Fruit fly (Drosophila melanogaster) whole organism, embryonic: Measurements from ENCODE around the gene CG42445.

Experiments
- Abd-B ChIP-seq: fragments of 200-800 bp; sonication (Bioruptor generic); optimal IDR thresholded peaks from 2 replicates; lab custom pipeline; 2018; ENCODE audit warnings: missing biosample characterization, mild to moderate bottlenecking, missing genetic modification characterization, moderate library complexity
- CG10366 ChIP-seq: fragments of 200-800 bp; sonication (Bioruptor generic); IDR thresholded peaks from 2 replicates; pipeline ENCODE4 v1.3.6; 2022; ENCODE audit warnings: missing biosample characterization, missing genetic modification characterization
- CG12104 ChIP-seq: fragments of 200-800 bp; sonication (Bioruptor generic); optimal IDR thresholded peaks from 3 replicates; lab custom pipeline; 2016; ENCODE audit warnings: missing biosample characterization, missing genetic modification characterization
- CG13424 ChIP-seq: fragments of 200-800 bp; sonication (Bioruptor generic); optimal IDR thresholded peaks from 2 replicates; lab custom pipeline; 2019; ENCODE audit warnings: missing biosample characterization, mild to moderate bottlenecking, missing genetic modification characterization, moderate library complexity
- CG13624 ChIP-seq: fragments of 200-800 bp; sonication (Bioruptor generic); optimal IDR thresholded peaks from 2 replicates; lab custom pipeline; 2016; ENCODE audit warnings: missing biosample characterization, missing genetic modification characterization
- CG15514 ChIP-seq: fragments of 200-800 bp; sonication (Bioruptor generic); optimal IDR thresholded peaks from 3 replicates; lab custom pipeline; 2017; ENCODE audit warnings: missing biosample characterization, missing genetic modification characterization, mild to moderate bottlenecking, moderate library complexity, missing genetic modification reagents
- CG2678 ChIP-seq: fragments of 200-800 bp; sonication (Bioruptor generic); optimal IDR thresholded peaks from 3 replicates; lab custom pipeline; 2019; ENCODE audit warnings: missing biosample characterization, mild to moderate bottlenecking, missing genetic modification characterization, moderate library complexity
- CG34224 ChIP-seq: fragments of 200-800 bp; sonication (Bioruptor generic); IDR thresholded peaks from 3 replicates; pipeline ENCODE4 v1.3.6; 2022; ENCODE audit warnings: missing biosample characterization, missing genetic modification characterization; ENCODE audit not compliant: partially characterized antibody
- CG4360 ChIP-seq: fragments of 200-800 bp; sonication (Bioruptor generic); IDR thresholded peaks from 2 replicates; pipeline ENCODE4 v1.3.6; 2022; ENCODE audit warnings: missing biosample characterization, missing genetic modification characterization
- CG4424 ChIP-seq: fragments of 200-800 bp; sonication (Bioruptor generic); optimal IDR thresholded peaks from 3 replicates; lab custom pipeline; 2016; ENCODE audit warnings: missing biosample characterization, missing genetic modification characterization
- CG4707 ChIP-seq: fragments of 200-800 bp; sonication (Bioruptor generic); optimal IDR thresholded peaks from 2 replicates; lab custom pipeline; 2018; ENCODE audit warnings: missing biosample characterization, mild to moderate bottlenecking, missing genetic modification characterization, moderate library complexity
- CG6765 ChIP-seq: fragments of 200-800 bp; sonication (Bioruptor generic); optimal IDR thresholded peaks from 3 replicates; lab custom pipeline; 2017; ENCODE audit warnings: missing biosample characterization, mild to moderate bottlenecking, missing genetic modification characterization
- CG8388 ChIP-seq: fragments of 200-800 bp; sonication (Bioruptor generic); optimal IDR thresholded peaks from 2 replicates; lab custom pipeline; 2019; ENCODE audit warnings: missing biosample characterization, mild to moderate bottlenecking, missing genetic modification characterization, moderate library complexity
- CrebB ChIP-seq: fragments of 200-800 bp; sonication (Bioruptor generic); optimal IDR thresholded peaks from 3 replicates; lab custom pipeline; 2018; ENCODE audit warnings: missing biosample characterization, mild to moderate bottlenecking, missing genetic modification characterization
- Dip2 ChIP-seq: fragments of 200-800 bp; sonication (Bioruptor generic); IDR thresholded peaks from 2 replicates; pipeline ENCODE4 v1.3.6; 2022; ENCODE audit warnings: missing biosample characterization, missing genetic modification characterization
- Dp ChIP-seq: fragments of 200-800 bp; sonication (Bioruptor generic); optimal IDR thresholded peaks from 2 replicates; lab custom pipeline; 2018; ENCODE audit warnings: missing biosample characterization, mild to moderate bottlenecking, missing genetic modification characterization, moderate library complexity
- Hr39 ChIP-seq: fragments of >200 bp; optimal IDR thresholded peaks from 2 replicates; lab custom pipeline; 2017
- Hr51 ChIP-seq, 2 experiments: fragments of 200-800 bp; sonication (Bioruptor generic); optimal IDR thresholded peaks; 2 replicates in 1 of 2; 3 replicates in 1 of 2; lab custom pipeline; 2016 to 2018; ENCODE audit warnings: missing biosample characterization in 2 of 2, missing genetic modification characterization in 2 of 2, mild to moderate bottlenecking in 1 of 2, moderate library complexity in 1 of 2
- Lhr ChIP-seq: fragments of 200-800 bp; sonication (Bioruptor generic); optimal IDR thresholded peaks from 3 replicates; lab custom pipeline; 2017; ENCODE audit warnings: mild to moderate bottlenecking, missing biosample characterization, missing genetic modification reagents, missing genetic modification characterization
- Neu2 ChIP-seq: fragments of 200-800 bp; sonication (Bioruptor generic); optimal IDR thresholded peaks from 3 replicates; lab custom pipeline; 2016; ENCODE audit warnings: missing biosample characterization, missing genetic modification characterization, borderline replicate concordance
- Nf-YA ChIP-seq: fragments of 200-800 bp; sonication (Bioruptor generic); IDR thresholded peaks from 2 replicates; pipeline ENCODE4 v1.3.6; 2022; ENCODE audit warnings: missing biosample characterization, missing genetic modification characterization
- Six4 ChIP-seq: fragments of 200-800 bp; sonication (Bioruptor generic); optimal IDR thresholded peaks from 2 replicates; lab custom pipeline; 2016; ENCODE audit warnings: missing biosample characterization, missing genetic modification characterization
- Tbp ChIP-seq: fragments of >200 bp; optimal IDR thresholded peaks from 2 replicates; lab custom pipeline; 2018; ENCODE audit warnings: missing biosample characterization, missing genetic modification characterization
- Trl ChIP-seq, 3 experiments: fragments of >200 bp in 2 of 3; fragments of 200-800 bp in 1 of 3; sonication (Bioruptor generic) in 1 of 3; optimal IDR thresholded peaks; 2 replicates in 1 of 3; 3 replicates in 2 of 3; lab custom pipeline; 2016 to 2017; ENCODE audit warnings: missing biosample characterization in 1 of 3, missing genetic modification characterization in 1 of 3
- Xrp1 ChIP-seq: fragments of 200-800 bp; sonication (Bioruptor generic); IDR thresholded peaks from 2 replicates; pipeline ENCODE4 v1.3.6; 2022; ENCODE audit warnings: missing biosample characterization, missing genetic modification characterization
- ap ChIP-seq: fragments of 200-800 bp; sonication (Bioruptor generic); IDR thresholded peaks from 2 replicates; pipeline ENCODE4 v1.3.6; 2022; ENCODE audit warnings: missing biosample characterization, missing genetic modification characterization
- bigmax ChIP-seq: fragments of 200-800 bp; sonication (Bioruptor generic); optimal IDR thresholded peaks from 2 replicates; lab custom pipeline; 2018; ENCODE audit warnings: missing biosample characterization, mild to moderate bottlenecking, missing genetic modification characterization
- bowl ChIP-seq: fragments of 200-800 bp; sonication (Bioruptor generic); IDR thresholded peaks from 2 replicates; pipeline ENCODE4 v1.3.6; 2022; ENCODE audit warnings: missing biosample characterization, missing genetic modification characterization
- cwo ChIP-seq: fragments of 200-800 bp; sonication (Bioruptor generic); optimal IDR thresholded peaks from 3 replicates; lab custom pipeline; 2017; ENCODE audit warnings: missing biosample characterization, missing genetic modification characterization, mild to moderate bottlenecking, moderate library complexity, missing genetic modification reagents
- dmrt99B ChIP-seq: fragments of 200-800 bp; sonication (Bioruptor generic); optimal IDR thresholded peaks from 2 replicates; lab custom pipeline; 2018; ENCODE audit warnings: missing biosample characterization, mild to moderate bottlenecking, missing genetic modification characterization, moderate library complexity
- hbn ChIP-seq: fragments of 200-800 bp; sonication (Bioruptor generic); IDR thresholded peaks from 2 replicates; pipeline ENCODE4 v1.3.6; 2022; ENCODE audit warnings: missing biosample characterization, missing genetic modification characterization; ENCODE audit not compliant: partially characterized antibody
- hkb ChIP-seq, 2 experiments: fragments of 200-800 bp in 1 of 2; fragments of >200 bp in 1 of 2; sonication (Bioruptor generic) in 1 of 2; IDR thresholded peaks in 1 of 2; optimal IDR thresholded peaks in 1 of 2; 2 replicates each; pipeline versions ENCODE4 v1.3.6 to Lab custom; 2017 to 2022; ENCODE audit warnings: missing biosample characterization in 1 of 2, missing genetic modification characterization in 1 of 2
- lola ChIP-seq, 3 experiments: fragments of >200 bp in 2 of 3; fragments of 200-800 bp in 1 of 3; sonication (Bioruptor generic) in 1 of 3; optimal IDR thresholded peaks; 2 replicates each; lab custom pipeline; 2017 to 2019; ENCODE audit warnings: missing biosample characterization in 3 of 3, missing genetic modification characterization in 3 of 3, mild to moderate bottlenecking in 1 of 3, moderate library complexity in 1 of 3
- mam ChIP-seq: fragments of 200-800 bp; sonication (Bioruptor generic); optimal IDR thresholded peaks from 3 replicates; lab custom pipeline; 2016; ENCODE audit warnings: missing biosample characterization, missing genetic modification characterization
- mld ChIP-seq: fragments of 200-800 bp; sonication (Bioruptor generic); IDR thresholded peaks from 3 replicates; pipeline ENCODE4 v1.3.6; 2022; ENCODE audit warnings: missing biosample characterization, missing genetic modification characterization; ENCODE audit not compliant: partially characterized antibody
- onecut ChIP-seq: fragments of 200-800 bp; sonication (Bioruptor generic); IDR thresholded peaks from 2 replicates; pipeline ENCODE4 v1.3.6; 2022; ENCODE audit warnings: missing biosample characterization, missing genetic modification characterization
- p53 ChIP-seq: fragments of 200-800 bp; sonication (Bioruptor generic); optimal IDR thresholded peaks from 2 replicates; lab custom pipeline; 2016; ENCODE audit warnings: missing biosample characterization, missing genetic modification characterization
- pb ChIP-seq: fragments of 200-800 bp; sonication (Bioruptor generic); optimal IDR thresholded peaks from 3 replicates; lab custom pipeline; 2016; ENCODE audit warnings: missing biosample characterization, missing genetic modification characterization
- pum ChIP-seq: fragments of 200-800 bp; sonication (Bioruptor generic); optimal IDR thresholded peaks from 2 replicates; lab custom pipeline; 2016; ENCODE audit warnings: missing biosample characterization, missing genetic modification characterization
- ranshi ChIP-seq: fragments of 200-800 bp; sonication (Bioruptor generic); IDR thresholded peaks from 2 replicates; pipeline ENCODE4 v1.3.6; 2022; ENCODE audit warnings: missing biosample characterization, missing genetic modification characterization
- sd ChIP-seq: fragments of 200-800 bp; sonication (Bioruptor generic); optimal IDR thresholded peaks from 3 replicates; lab custom pipeline; 2018; ENCODE audit warnings: missing biosample characterization, mild to moderate bottlenecking, missing genetic modification characterization, moderate library complexity
- slp2 ChIP-seq: fragments of 200-800 bp; sonication (Bioruptor generic); optimal IDR thresholded peaks from 2 replicates; lab custom pipeline; 2016; ENCODE audit warnings: missing biosample characterization, missing genetic modification characterization
- sug ChIP-seq: fragments of 200-800 bp; optimal IDR thresholded peaks from 2 replicates; lab custom pipeline; 2019; ENCODE audit warnings: missing biosample characterization, mild to moderate bottlenecking, missing genetic modification characterization, moderate library complexity
- tin ChIP-seq: fragments of 200-800 bp; sonication (Bioruptor generic); optimal IDR thresholded peaks from 3 replicates; lab custom pipeline; 2016; ENCODE audit warnings: missing biosample characterization, missing genetic modification characterization
- trh ChIP-seq: fragments of 200-800 bp; sonication (Bioruptor generic); optimal IDR thresholded peaks from 2 replicates; lab custom pipeline; 2016; ENCODE audit warnings: missing biosample characterization, missing genetic modification characterization
- unc-4 ChIP-seq: fragments of 200-800 bp; sonication (Bioruptor generic); IDR thresholded peaks from 2 replicates; pipeline ENCODE4 v1.3.6; 2022; ENCODE audit warnings: missing biosample characterization, missing genetic modification characterization; ENCODE audit not compliant: partially characterized antibody
- zf30C ChIP-seq: fragments of 200-800 bp; sonication (Bioruptor generic); optimal IDR thresholded peaks from 3 replicates; lab custom pipeline; 2018; ENCODE audit warnings: missing biosample characterization, mild to moderate bottlenecking, missing genetic modification characterization

CG42445 gene

DNA sequence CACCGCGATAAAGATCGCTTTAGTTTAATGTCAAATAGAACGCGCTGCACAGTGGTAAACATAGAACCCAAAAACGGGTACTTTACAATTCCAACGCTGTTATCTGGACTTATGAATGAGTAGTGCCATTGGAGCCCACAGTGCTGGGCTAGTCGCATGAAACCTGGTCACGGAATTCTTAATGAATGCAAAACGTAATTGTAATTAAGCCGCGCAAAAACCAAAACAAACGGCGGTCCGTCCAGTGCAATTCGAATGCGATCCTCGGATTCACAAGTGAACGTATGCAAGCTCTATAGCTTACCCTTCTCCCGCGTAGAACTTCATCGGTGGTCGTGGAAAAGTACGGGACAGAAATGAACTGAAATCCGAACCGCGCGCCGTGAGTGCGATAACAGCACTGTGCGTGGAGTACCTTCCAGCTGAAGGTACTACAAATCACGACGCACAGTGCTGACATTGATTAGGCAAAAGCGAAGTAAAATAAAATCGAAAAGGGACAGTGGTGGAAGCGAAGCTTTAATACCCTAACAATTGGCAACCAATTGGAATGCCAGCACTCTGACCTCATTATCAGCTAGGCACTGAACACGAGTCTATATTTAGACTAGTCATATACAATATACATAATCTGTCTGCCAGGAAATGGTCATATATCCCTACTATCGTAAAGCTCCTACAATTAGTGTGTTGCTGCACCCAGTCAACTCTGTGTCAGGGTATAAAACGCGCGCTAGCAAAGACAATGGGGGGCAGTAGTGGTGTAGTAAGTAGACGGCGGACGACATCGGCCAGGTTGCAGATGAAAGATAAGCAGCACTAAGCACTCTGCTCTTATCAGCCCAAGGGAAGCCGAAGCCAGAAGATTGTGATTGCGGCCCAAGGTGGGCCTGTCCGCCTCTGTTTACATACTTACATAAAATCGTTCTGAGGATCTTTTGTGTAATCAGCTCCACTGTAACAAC is 26.8 kb upstream of the CG42445 start (continued):
- peak; percentile 79 for TF ChIP-seq cwo (GFP tag; lab: Kevin White, UChicago)
- no peak for TF ChIP-seq Hr39 (lab: Kevin White, UChicago)
- no peak for TF ChIP-seq CG15514 (GFP tag; lab: Kevin White, UChicago)
- 0 out of 3 replicates have a peak, but pooled peaks have one; percentile 15 for TF ChIP-seq CG34224
- peak; percentile 41; the same call in 1 of the 2 replicates for TF ChIP-seq Xrp1 (GFP tag; lab: Robert Waterston, UW)
- TF ChIP-seq dmrt99B (tag; lab: Kevin White, UChicago): no peak
- TF ChIP-seq CG2678 (tag; lab: Kevin White, UChicago): peak; percentile 67
- TF ChIP-seq lola (GFP tag; optimal IDR thresholded peaks at IDR 0.05; lab: Kevin White, UChicago): no peak
- TF ChIP-seq sug (tag; lab: Kevin White, UChicago): peak; percentile 100
- TF ChIP-seq bowl (GFP tag; lab: Robert Waterston, UW): no peak
- TF ChIP-seq CG6765 (GFP tag; lab: Kevin White, UChicago): peak; percentile 4
- no peak for TF ChIP-seq Nf-YA (GFP tag; lab: Robert Waterston, UW)
- no peak for TF ChIP-seq CG8388 (GFP tag; lab: Kevin White, UChicago)
- TF ChIP-seq slp2 (GFP tag; lab: Kevin White, UChicago): peak; percentile 9
- TF ChIP-seq ap (GFP tag; lab: Robert Waterston, UW): no peak
- no peak for TF ChIP-seq trh (GFP tag; lab: Kevin White, UChicago)
- peak; percentile 41; the same call in 1 of the 2 replicates for TF ChIP-seq CG10366 (GFP tag; lab: Robert Waterston, UW)
- TF ChIP-seq CG12104 (GFP tag; lab: Kevin White, UChicago): peak; percentile 38
- TF ChIP-seq bigmax (GFP tag; lab: Kevin White, UChicago): no peak
- no peak for TF ChIP-seq Dp (GFP tag; lab: Kevin White, UChicago)
- TF ChIP-seq pum (GFP tag; lab: Kevin White, UChicago): peak; percentile 38
- peak; percentile 30 for TF ChIP-seq Abd-B (GFP tag; lab: Kevin White, UChicago)
- TF ChIP-seq ranshi (GFP tag; lab: Robert Waterston, UW): peak; percentile 30; the same call in 1 of the 2 replicates
- no peak for TF ChIP-seq onecut (GFP tag; lab: Robert Waterston, UW)
- TF ChIP-seq Neu2 (GFP tag; lab: Kevin White, UChicago): no peak
- no peak for TF ChIP-seq Tbp (GFP tag; lab: Kevin White, UChicago)
- TF ChIP-seq CG13624 (GFP tag; lab: Kevin White, UChicago): peak; percentile 12
- no peak for TF ChIP-seq Trl (optimal IDR thresholded peaks at IDR 0.05; lab: Kevin White, UChicago)
- no peak for TF ChIP-seq Trl (GFP tag; optimal IDR thresholded peaks at IDR 0.05; lab: Kevin White, UChicago)
- TF ChIP-seq CrebB (tag; lab: Kevin White, UChicago): peak; percentile 48
- peak; percentile 18 for TF ChIP-seq p53 (GFP tag; lab: Kevin White, UChicago)
- no peak for TF ChIP-seq CG4707 (GFP tag; lab: Kevin White, UChicago)
- TF ChIP-seq pb (GFP tag; lab: Kevin White, UChicago): peak; percentile 31
- no peak for TF ChIP-seq Six4 (GFP tag; lab: Kevin White, UChicago)
- peak; percentile 37 to 62 for TF ChIP-seq Hr51 (GFP tag; optimal IDR thresholded peaks at IDR 0.05; lab: Kevin White, UChicago)
- TF ChIP-seq mam (GFP tag; lab: Kevin White, UChicago): peak; percentile 76
- TF ChIP-seq unc-4 (GFP tag; lab: Robert Waterston, UW): no peak
- no peak for TF ChIP-seq mld
- TF ChIP-seq hbn: no peak
- no peak for TF ChIP-seq Lhr (GFP tag; lab: Kevin White, UChicago)
- no peak for TF ChIP-seq Dip2
- no peak for TF ChIP-seq hkb (optimal IDR thresholded peaks at IDR 0.05; lab: Kevin White, UChicago)
- TF ChIP-seq hkb (GFP tag; IDR thresholded peaks at IDR 0.05; lab: Robert Waterston, UW): peak; percentile 63
- peak; percentile 30 for TF ChIP-seq CG13424 (tag; lab: Kevin White, UChicago)
- TF ChIP-seq CG4424 (GFP tag; lab: Kevin White, UChicago): peak; percentile 43
- peak; percentile 28 for TF ChIP-seq tin
- TF ChIP-seq zf30C (GFP tag; lab: Kevin White, UChicago): no peak
- TF ChIP-seq CG4360 (GFP tag; lab: Robert Waterston, UW): no peak
- TF ChIP-seq sd (tag; lab: Kevin White, UChicago): peak; percentile 43
